Fruit fly (Drosophila melanogaster) whole organism, wandering third instar larva: ENCODE data around the gene RhoGAP16F.

Source experiments
- Abd-B ChIP-seq: fragments of >200 bp; optimal IDR thresholded peaks from 2 replicates; lab custom pipeline; 2017; ENCODE audit warnings: missing biosample characterization, missing genetic modification characterization
- CG9705 ChIP-seq: fragments of 200-800 bp; sonication (Bioruptor generic); optimal IDR thresholded peaks from 2 replicates; lab custom pipeline; 2018; ENCODE audit warnings: missing biosample characterization, mild to moderate bottlenecking, missing genetic modification characterization
- CrebA ChIP-seq: fragments of 200-800 bp; sonication (Bioruptor generic); optimal IDR thresholded peaks from 2 replicates; lab custom pipeline; 2016; ENCODE audit warnings: missing biosample characterization, mild to moderate bottlenecking, missing genetic modification characterization, borderline replicate concordance
- Dfd ChIP-seq: fragments of >200 bp; optimal IDR thresholded peaks from 2 replicates; lab custom pipeline; 2017; ENCODE audit warnings: missing biosample characterization, missing genetic modification characterization
- Dif ChIP-seq: fragments of 200-275, 200-300 bp; sonication (Bioruptor generic); optimal IDR thresholded peaks from 2 replicates; lab custom pipeline; 2018; ENCODE audit warnings: missing biosample characterization, missing genetic modification characterization; ENCODE audit not compliant: partially characterized antibody
- HLH106 ChIP-seq: fragments of 200-800 bp; optimal IDR thresholded peaks from 3 replicates; lab custom pipeline; 2019; ENCODE audit warnings: missing biosample characterization, mild to moderate bottlenecking, missing genetic modification characterization, moderate library complexity
- Hnf4 ChIP-seq: fragments of 200-800 bp; sonication (Bioruptor generic); optimal IDR thresholded peaks from 2 replicates; lab custom pipeline; 2016; ENCODE audit warnings: missing biosample characterization, mild to moderate bottlenecking, missing genetic modification characterization
- Hr78 ChIP-seq: fragments of >200 bp; optimal IDR thresholded peaks from 2 replicates; lab custom pipeline; 2017; ENCODE audit warnings: missing biosample characterization, missing genetic modification characterization
- Hr83 ChIP-seq: fragments of 200-300 bp; sonication (Bioruptor generic); optimal IDR thresholded peaks from 2 replicates; lab custom pipeline; 2016; ENCODE audit warnings: missing biosample characterization, mild to moderate bottlenecking, missing genetic modification characterization, moderate library complexity; ENCODE audit not compliant: poor library complexity, severe bottlenecking
- Mio ChIP-seq: sonication (Bioruptor generic); optimal IDR thresholded peaks from 2 replicates; lab custom pipeline; 2016; ENCODE audit warnings: missing biosample characterization, missing genetic modification characterization
- Myc ChIP-seq: fragments of >200 bp; optimal IDR thresholded peaks from 2 replicates; lab custom pipeline; 2017
- N ChIP-seq: fragments of >200 bp; optimal IDR thresholded peaks from 2 replicates; lab custom pipeline; 2018; ENCODE audit warnings: missing biosample characterization, missing external identifiers, missing genetic modification characterization
- OdsH ChIP-seq: fragments of 200-800 bp; sonication (Bioruptor generic); optimal IDR thresholded peaks from 2 replicates; lab custom pipeline; 2016; ENCODE audit warnings: missing biosample characterization, mild to moderate bottlenecking, missing genetic modification characterization
- Rel ChIP-seq, 2 experiments: fragments of 200-800 bp; sonication (Bioruptor generic) in 1 of 2; optimal IDR thresholded peaks; 2 replicates in 1 of 2; 3 replicates in 1 of 2; lab custom pipeline; 2016 to 2019; ENCODE audit warnings: mild to moderate bottlenecking in 2 of 2, missing biosample characterization in 2 of 2, missing genetic modification characterization in 2 of 2, moderate library complexity in 1 of 2
- Vsx2 ChIP-seq: fragments of 200-300, 225-300 bp; sonication (Bioruptor generic); optimal IDR thresholded peaks from 2 replicates; lab custom pipeline; 2018; ENCODE audit warnings: missing biosample characterization, missing genetic modification characterization; ENCODE audit not compliant: partially characterized antibody
- br ChIP-seq: fragments of 200-800 bp; sonication (Bioruptor generic); optimal IDR thresholded peaks from 2 replicates; lab custom pipeline; 2016; ENCODE audit warnings: missing biosample characterization, missing genetic modification characterization
- dl ChIP-seq, 2 experiments: fragments of 175-275, 200-275 bp in 1 of 2; fragments of 200-275 bp in 1 of 2; sonication (Bioruptor generic); optimal IDR thresholded peaks; lab custom pipeline; 2018; ENCODE audit warnings: mild to moderate bottlenecking in 2 of 2, missing biosample characterization in 2 of 2, missing genetic modification characterization in 2 of 2, moderate library complexity in 2 of 2; ENCODE audit not compliant: partially characterized antibody in 2 of 2, insufficient read depth in 1 of 2
- dmrt93B ChIP-seq: fragments of 200-800 bp; sonication (Bioruptor generic); optimal IDR thresholded peaks from 2 replicates; lab custom pipeline; 2018; ENCODE audit warnings: missing biosample characterization, mild to moderate bottlenecking, missing genetic modification characterization
- dsf ChIP-seq: sonication (Bioruptor generic); optimal IDR thresholded peaks from 2 replicates; lab custom pipeline; 2016; ENCODE audit warnings: missing biosample characterization, missing genetic modification characterization, borderline replicate concordance
- ey ChIP-seq: fragments of 200-800 bp; sonication (Bioruptor generic); optimal IDR thresholded peaks from 2 replicates; lab custom pipeline; 2016; ENCODE audit warnings: missing biosample characterization, missing genetic modification characterization
- foxo ChIP-seq, 2 experiments: fragments of 200-800 bp; sonication (Bioruptor generic); optimal IDR thresholded peaks; 2 replicates in 1 of 2; 3 replicates in 1 of 2; lab custom pipeline; 2016 to 2017; ENCODE audit warnings: missing biosample characterization in 2 of 2, missing genetic modification characterization in 2 of 2
- fru ChIP-seq: fragments of 200-800 bp; sonication (Bioruptor generic); optimal IDR thresholded peaks from 3 replicates; lab custom pipeline; 2016; ENCODE audit warnings: missing biosample characterization, mild to moderate bottlenecking, missing genetic modification characterization
- h ChIP-seq: fragments of 200-800 bp; sonication (Bioruptor generic); optimal IDR thresholded peaks from 3 replicates; lab custom pipeline; 2016; ENCODE audit warnings: missing biosample characterization, mild to moderate bottlenecking, missing genetic modification characterization
- jim ChIP-seq: fragments of 175-275, 200-325 bp; sonication (Bioruptor generic); optimal IDR thresholded peaks from 2 replicates; lab custom pipeline; 2016; ENCODE audit warnings: missing biosample characterization, mild to moderate bottlenecking, missing genetic modification characterization
- lola ChIP-seq: fragments of >200 bp; optimal IDR thresholded peaks from 2 replicates; lab custom pipeline; 2017; ENCODE audit warnings: missing biosample characterization, missing genetic modification characterization
- pan ChIP-seq: fragments of >200 bp; optimal IDR thresholded peaks from 2 replicates; lab custom pipeline; 2017
- psq ChIP-seq: fragments of 200-800 bp; sonication (Bioruptor generic); optimal IDR thresholded peaks from 3 replicates; lab custom pipeline; 2017; ENCODE audit warnings: missing biosample characterization, mild to moderate bottlenecking, missing genetic modification characterization, moderate library complexity
- rgr ChIP-seq: fragments of 200-800 bp; sonication (Bioruptor generic); optimal IDR thresholded peaks from 3 replicates; lab custom pipeline; 2016; ENCODE audit warnings: missing biosample characterization, mild to moderate bottlenecking, missing genetic modification characterization
- sage ChIP-seq: fragments of 200-800 bp; sonication (Bioruptor generic); optimal IDR thresholded peaks from 2 replicates; lab custom pipeline; 2016; ENCODE audit warnings: missing biosample characterization, mild to moderate bottlenecking, missing genetic modification characterization
- usp ChIP-seq: fragments of >200 bp; optimal IDR thresholded peaks from 2 replicates; lab custom pipeline; 2017; ENCODE audit warnings: missing biosample characterization, missing genetic modification characterization
- woc ChIP-seq: sonication (Bioruptor generic); optimal IDR thresholded peaks from 2 replicates; lab custom pipeline; 2016; ENCODE audit warnings: missing biosample characterization, mild to moderate bottlenecking, missing genetic modification characterization

Gene RhoGAP16F

dm6 chrX:18130168-18130567 is 37.2 kb downstream of the RhoGAP16F start, which contains the start of gene CG43133:
Gene CG43133 (minus strand): TSS chrX:18130178.
- no peak for TF ChIP-seq Abd-B (GFP tag; lab: Kevin White, UChicago)
- TF ChIP-seq Hnf4 (GFP tag; lab: Kevin White, UChicago) = no peak
- no peak for TF ChIP-seq dmrt93B (GFP tag; lab: Kevin White, UChicago)
- TF ChIP-seq h (GFP tag; lab: Kevin White, UChicago) = no peak
- no peak for TF ChIP-seq foxo (GFP tag; optimal IDR thresholded peaks at IDR 0.05; lab: Kevin White, UChicago)

dm6 chrX:18136059-18136458 is 43.1 kb downstream of the RhoGAP16F start:
- TF ChIP-seq jim (GFP tag; lab: Kevin White, UChicago) (no peak), Dfd (GFP tag; lab: Kevin White, UChicago) (no peak), HLH106 (no peak), foxo (GFP tag; optimal IDR thresholded peaks at IDR 0.05; lab: Kevin White, UChicago) (peak in 1 of 2 experiments; percentile 26), CrebA (no peak), Hr83 (GFP tag; lab: Kevin White, UChicago) (no peak), Hr78 (GFP tag; lab: Kevin White, UChicago) (no peak), lola (no peak), h (GFP tag; lab: Kevin White, UChicago) (peak; percentile 0)
- TF ChIP-seq, all 38 proteins: peak for 2

DNA sequence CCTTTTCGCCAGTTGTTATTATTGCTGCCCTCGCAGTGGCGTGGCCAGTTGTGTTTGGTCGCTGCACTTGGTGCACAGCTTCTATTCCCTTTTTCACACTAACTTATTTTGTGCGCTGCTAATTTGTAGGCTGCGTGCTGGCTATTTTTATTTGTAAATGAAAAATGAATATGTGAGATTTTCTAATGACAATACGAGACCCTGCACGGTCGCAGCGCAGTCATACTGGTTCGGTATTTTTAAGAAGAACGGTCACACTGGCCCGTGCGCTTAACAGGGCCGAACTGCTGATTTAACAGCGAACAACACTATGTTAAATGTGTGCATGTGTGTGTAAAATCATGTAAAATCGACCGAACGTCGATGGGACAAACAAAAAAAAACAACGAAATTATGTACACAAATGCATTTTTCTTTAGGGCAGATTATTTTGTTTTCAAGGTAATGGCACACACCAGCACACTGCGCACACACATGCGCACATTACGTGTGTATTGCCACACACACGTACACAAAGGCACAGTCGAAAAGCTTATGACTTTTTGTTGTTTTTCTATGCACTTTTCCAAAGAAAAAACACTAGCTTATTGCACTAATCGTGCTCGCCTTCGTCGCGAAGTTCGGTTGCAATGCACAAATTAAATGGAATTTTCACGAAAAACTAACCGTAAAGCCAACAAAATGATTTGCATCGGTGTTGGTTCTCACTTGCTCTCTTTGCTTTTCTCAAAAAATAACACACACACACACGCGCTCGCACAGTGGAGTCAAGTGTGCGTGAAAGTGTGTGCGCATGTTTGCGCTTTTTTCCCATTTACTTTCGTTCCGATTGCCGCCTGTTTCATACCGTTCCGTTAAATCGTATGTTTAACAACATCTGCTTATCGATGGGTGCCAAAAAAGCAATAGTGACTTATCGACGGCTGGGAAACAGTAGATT is 44.2 kb downstream of the RhoGAP16F start, which contains the start of gene ari-1:
ari-1 (minus strand) TSS at position 875 of the 940 bp plus-strand sequence.
- TF ChIP-seq Mio = no peak
- TF ChIP-seq Hnf4 (GFP tag; lab: Kevin White, UChicago) = no peak
- TF ChIP-seq Myc (lab: Kevin White, UChicago) = no peak
- TF ChIP-seq lola = peak; percentile 38
- no peak for TF ChIP-seq jim (GFP tag; lab: Kevin White, UChicago)
- TF ChIP-seq CrebA = no peak
- no peak for TF ChIP-seq dl (GFP tag; optimal IDR thresholded peaks at IDR 0.05; lab: Kevin White, UChicago; ENCODE audit: insufficient read depth in 1 of 2, partially characterized antibody in 2 of 2)
- TF ChIP-seq Abd-B (GFP tag; lab: Kevin White, UChicago) = peak; percentile 21
- peak; percentile 85 for TF ChIP-seq N (GFP tag; lab: Kevin White, UChicago)
- TF ChIP-seq rgr (GFP tag; lab: Kevin White, UChicago) = no peak
- TF ChIP-seq foxo (GFP tag; optimal IDR thresholded peaks at IDR 0.05; lab: Kevin White, UChicago) = peak in 1 of 2 experiments; percentile 2
- TF ChIP-seq br (GFP tag; lab: Kevin White, UChicago) = no peak
- peak; percentile 1 for TF ChIP-seq fru (GFP tag; lab: Kevin White, UChicago)
- no peak for TF ChIP-seq pan
- TF ChIP-seq psq (GFP tag; lab: Kevin White, UChicago) = peak; percentile 41
- no peak for TF ChIP-seq Vsx2
- TF ChIP-seq, all 38 proteins: peak for 6

- TF ChIP-seq OdsH (GFP tag; lab: Kevin White, UChicago) (no peak), CG9705 (no peak), dl (GFP tag; optimal IDR thresholded peaks at IDR 0.05; lab: Kevin White, UChicago; ENCODE audit: insufficient read depth in 1 of 2, partially characterized antibody in 2 of 2) (no peak), woc (GFP tag; lab: Kevin White, UChicago) (no peak), usp (GFP tag; lab: Kevin White, UChicago) (no peak), ey (GFP tag; lab: Kevin White, UChicago) (no peak), psq (GFP tag; lab: Kevin White, UChicago) (no peak), Hnf4 (GFP tag; lab: Kevin White, UChicago) (no peak), foxo (GFP tag; optimal IDR thresholded peaks at IDR 0.05; lab: Kevin White, UChicago) (no peak), fru (GFP tag; lab: Kevin White, UChicago) (no peak), pan (no peak), Rel (GFP tag; optimal IDR thresholded peaks at IDR 0.05; lab: Kevin White, UChicago) (no peak), Rel (tag; optimal IDR thresholded peaks at IDR 0.05; lab: Kevin White, UChicago) (no peak), Hr83 (GFP tag; lab: Kevin White, UChicago) (no peak), dsf (GFP tag; lab: Kevin White, UChicago) (no peak), Abd-B (GFP tag; lab: Kevin White, UChicago) (no peak), sage (GFP tag; lab: Kevin White, UChicago) (no peak), CrebA (no peak), lola (no peak), rgr (GFP tag; lab: Kevin White, UChicago) (no peak), Dif (GFP tag; lab: Kevin White, UChicago) (no peak)
Measured at dm6 chrX:18138297-18138696, 45.4 kb downstream of the RhoGAP16F start, which contains the start of gene CG43229. Gene CG43229 (plus strand): TSS chrX:18138542.
